Worm (Caenorhabditis elegans): ENCODE data around the gene rbm-34.

ce11 chrIV:12043054-12043453 lies 42.2 kb upstream of the rbm-34 start:
- TF ChIP-seq ceh-82 (tag; optimal IDR thresholded peaks at IDR 0.05) (no peak), nhr-10 (tag; optimal IDR thresholded peaks at IDR 0.05) (no peak), zag-1 (tag; optimal IDR thresholded peaks at IDR 0.05) (no peak), skn-1 (tag; optimal IDR thresholded peaks at IDR 0.05) (no peak), ama-1 (optimal IDR thresholded peaks at IDR 0.05) (no peak), sma-3 (GFP tag; optimal IDR thresholded peaks at IDR 0.05) (no peak)

Data from whole organism, L2 larva.